Fruit fly (Drosophila melanogaster) whole organism, wandering third instar larva: ENCODE measurements around the gene NijA.

Source experiments
- CG32264 ChIP-seq: fragments of 200-800 bp; sonication (Bioruptor generic); optimal IDR thresholded peaks from 2 replicates; lab custom pipeline; 2016; ENCODE audit warnings: missing biosample characterization, missing genetic modification characterization
- CG9705 ChIP-seq: fragments of 200-800 bp; sonication (Bioruptor generic); optimal IDR thresholded peaks from 2 replicates; lab custom pipeline; 2018; ENCODE audit warnings: missing biosample characterization, mild to moderate bottlenecking, missing genetic modification characterization
- CrebA ChIP-seq: fragments of 200-800 bp; sonication (Bioruptor generic); optimal IDR thresholded peaks from 2 replicates; lab custom pipeline; 2016; ENCODE audit warnings: missing biosample characterization, mild to moderate bottlenecking, missing genetic modification characterization, borderline replicate concordance
- Dfd ChIP-seq: fragments of >200 bp; optimal IDR thresholded peaks from 2 replicates; lab custom pipeline; 2017; ENCODE audit warnings: missing biosample characterization, missing genetic modification characterization
- Dif ChIP-seq: fragments of 200-275, 200-300 bp; sonication (Bioruptor generic); optimal IDR thresholded peaks from 2 replicates; lab custom pipeline; 2018; ENCODE audit warnings: missing biosample characterization, missing genetic modification characterization; ENCODE audit not compliant: partially characterized antibody
- GATAd ChIP-seq: sonication (Bioruptor generic); optimal IDR thresholded peaks from 2 replicates; lab custom pipeline; 2016; ENCODE audit warnings: missing biosample characterization, missing genetic modification characterization
- HLH106 ChIP-seq: fragments of 200-800 bp; optimal IDR thresholded peaks from 3 replicates; lab custom pipeline; 2019; ENCODE audit warnings: missing biosample characterization, mild to moderate bottlenecking, missing genetic modification characterization, moderate library complexity
- Hnf4 ChIP-seq: fragments of 200-800 bp; sonication (Bioruptor generic); optimal IDR thresholded peaks from 2 replicates; lab custom pipeline; 2016; ENCODE audit warnings: missing biosample characterization, mild to moderate bottlenecking, missing genetic modification characterization
- Hr78 ChIP-seq: fragments of >200 bp; optimal IDR thresholded peaks from 2 replicates; lab custom pipeline; 2017; ENCODE audit warnings: missing biosample characterization, missing genetic modification characterization
- Hr83 ChIP-seq: fragments of 200-300 bp; sonication (Bioruptor generic); optimal IDR thresholded peaks from 2 replicates; lab custom pipeline; 2016; ENCODE audit warnings: missing biosample characterization, mild to moderate bottlenecking, missing genetic modification characterization, moderate library complexity; ENCODE audit not compliant: poor library complexity, severe bottlenecking
- Jra ChIP-seq: sonication (Bioruptor generic); optimal IDR thresholded peaks from 2 replicates; lab custom pipeline; 2016; ENCODE audit warnings: missing biosample characterization, missing genetic modification characterization
- OdsH ChIP-seq: fragments of 200-800 bp; sonication (Bioruptor generic); optimal IDR thresholded peaks from 2 replicates; lab custom pipeline; 2016; ENCODE audit warnings: missing biosample characterization, mild to moderate bottlenecking, missing genetic modification characterization
- Rel ChIP-seq, 2 experiments: fragments of 200-800 bp; sonication (Bioruptor generic) in 1 of 2; optimal IDR thresholded peaks; 2 replicates in 1 of 2; 3 replicates in 1 of 2; lab custom pipeline; 2016 to 2019; ENCODE audit warnings: mild to moderate bottlenecking in 2 of 2, missing biosample characterization in 2 of 2, missing genetic modification characterization in 2 of 2, moderate library complexity in 1 of 2
- br ChIP-seq: fragments of 200-800 bp; sonication (Bioruptor generic); optimal IDR thresholded peaks from 2 replicates; lab custom pipeline; 2016; ENCODE audit warnings: missing biosample characterization, missing genetic modification characterization
- brk ChIP-seq: fragments of 200-800 bp; sonication (Bioruptor generic); optimal IDR thresholded peaks from 2 replicates; lab custom pipeline; 2016; ENCODE audit warnings: missing biosample characterization, mild to moderate bottlenecking, missing genetic modification characterization
- dl ChIP-seq, 2 experiments: fragments of 175-275, 200-275 bp in 1 of 2; fragments of 200-275 bp in 1 of 2; sonication (Bioruptor generic); optimal IDR thresholded peaks; lab custom pipeline; 2018; ENCODE audit warnings: mild to moderate bottlenecking in 2 of 2, missing biosample characterization in 2 of 2, missing genetic modification characterization in 2 of 2, moderate library complexity in 2 of 2; ENCODE audit not compliant: partially characterized antibody in 2 of 2, insufficient read depth in 1 of 2
- dmrt93B ChIP-seq: fragments of 200-800 bp; sonication (Bioruptor generic); optimal IDR thresholded peaks from 2 replicates; lab custom pipeline; 2018; ENCODE audit warnings: missing biosample characterization, mild to moderate bottlenecking, missing genetic modification characterization
- dsf ChIP-seq: sonication (Bioruptor generic); optimal IDR thresholded peaks from 2 replicates; lab custom pipeline; 2016; ENCODE audit warnings: missing biosample characterization, missing genetic modification characterization, borderline replicate concordance
- ey ChIP-seq: fragments of 200-800 bp; sonication (Bioruptor generic); optimal IDR thresholded peaks from 2 replicates; lab custom pipeline; 2016; ENCODE audit warnings: missing biosample characterization, missing genetic modification characterization
- foxo ChIP-seq, 2 experiments: fragments of 200-800 bp; sonication (Bioruptor generic); optimal IDR thresholded peaks; 2 replicates in 1 of 2; 3 replicates in 1 of 2; lab custom pipeline; 2016 to 2017; ENCODE audit warnings: missing biosample characterization in 2 of 2, missing genetic modification characterization in 2 of 2
- fru ChIP-seq: fragments of 200-800 bp; sonication (Bioruptor generic); optimal IDR thresholded peaks from 3 replicates; lab custom pipeline; 2016; ENCODE audit warnings: missing biosample characterization, mild to moderate bottlenecking, missing genetic modification characterization
- h ChIP-seq: fragments of 200-800 bp; sonication (Bioruptor generic); optimal IDR thresholded peaks from 3 replicates; lab custom pipeline; 2016; ENCODE audit warnings: missing biosample characterization, mild to moderate bottlenecking, missing genetic modification characterization
- jim ChIP-seq: fragments of 175-275, 200-325 bp; sonication (Bioruptor generic); optimal IDR thresholded peaks from 2 replicates; lab custom pipeline; 2016; ENCODE audit warnings: missing biosample characterization, mild to moderate bottlenecking, missing genetic modification characterization
- pan ChIP-seq: fragments of >200 bp; optimal IDR thresholded peaks from 2 replicates; lab custom pipeline; 2017
- psq ChIP-seq: fragments of 200-800 bp; sonication (Bioruptor generic); optimal IDR thresholded peaks from 3 replicates; lab custom pipeline; 2017; ENCODE audit warnings: missing biosample characterization, mild to moderate bottlenecking, missing genetic modification characterization, moderate library complexity
- rgr ChIP-seq: fragments of 200-800 bp; sonication (Bioruptor generic); optimal IDR thresholded peaks from 3 replicates; lab custom pipeline; 2016; ENCODE audit warnings: missing biosample characterization, mild to moderate bottlenecking, missing genetic modification characterization
- sage ChIP-seq: fragments of 200-800 bp; sonication (Bioruptor generic); optimal IDR thresholded peaks from 2 replicates; lab custom pipeline; 2016; ENCODE audit warnings: missing biosample characterization, mild to moderate bottlenecking, missing genetic modification characterization
- sv ChIP-seq: fragments of 200-800 bp; sonication (Bioruptor generic); optimal IDR thresholded peaks from 3 replicates; lab custom pipeline; 2016; ENCODE audit warnings: missing biosample characterization, missing genetic modification characterization
- tai ChIP-seq: sonication (Bioruptor generic); optimal IDR thresholded peaks from 2 replicates; lab custom pipeline; 2016; ENCODE audit warnings: missing biosample characterization, missing genetic modification characterization
- usp ChIP-seq: fragments of >200 bp; optimal IDR thresholded peaks from 2 replicates; lab custom pipeline; 2017; ENCODE audit warnings: missing biosample characterization, missing genetic modification characterization
- woc ChIP-seq: sonication (Bioruptor generic); optimal IDR thresholded peaks from 2 replicates; lab custom pipeline; 2016; ENCODE audit warnings: missing biosample characterization, mild to moderate bottlenecking, missing genetic modification characterization

NijA gene

DNA sequence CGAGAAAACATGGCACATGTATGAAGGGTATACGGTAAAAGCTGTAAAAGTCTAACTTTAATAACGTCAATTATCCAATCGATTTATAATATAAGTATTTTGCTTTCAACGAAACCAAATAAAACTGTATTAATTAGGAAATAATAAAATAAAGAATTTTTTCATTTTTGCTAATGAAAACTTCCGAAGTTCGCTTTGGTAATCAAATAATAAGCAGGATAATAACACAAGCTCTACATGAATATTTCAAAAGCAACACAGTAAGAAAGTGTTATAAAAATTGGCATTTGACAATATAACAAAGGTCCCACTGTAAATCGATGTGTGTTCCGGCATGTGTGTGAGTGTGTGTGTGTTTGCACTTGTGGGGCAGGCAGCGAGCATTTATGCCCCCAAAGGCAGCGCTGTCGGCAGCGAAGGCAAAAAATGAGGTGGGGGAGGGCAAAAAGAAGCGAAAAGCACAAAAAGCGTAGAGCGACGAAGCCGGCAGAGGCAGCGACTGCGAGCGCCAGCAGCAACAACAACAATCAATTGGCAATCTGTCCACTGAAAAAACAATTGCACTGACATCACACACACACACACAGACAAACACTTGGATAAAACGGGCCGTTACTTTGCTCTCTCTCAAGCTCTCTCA is 39.9 kb upstream of the NijA start:
- TF ChIP-seq OdsH (GFP tag; lab: Kevin White, UChicago) (no peak), CG32264 (GFP tag; lab: Kevin White, UChicago) (no peak), CrebA (GFP tag; lab: Kevin White, UChicago) (no peak), foxo (GFP tag; optimal IDR thresholded peaks at IDR 0.05; lab: Kevin White, UChicago) (peak in 1 of 2 experiments; percentile 26), tai (GFP tag; lab: Kevin White, UChicago) (peak; percentile 27), Hr78 (no peak), brk (GFP tag; lab: Kevin White, UChicago) (no peak), Dif (GFP tag; lab: Kevin White, UChicago) (peak; percentile 67), br (GFP tag; lab: Kevin White, UChicago) (peak; percentile 27), fru (GFP tag; lab: Kevin White, UChicago) (no peak), jim (GFP tag; lab: Kevin White, UChicago) (no peak), rgr (GFP tag; lab: Kevin White, UChicago) (peak; percentile 13), dmrt93B (GFP tag; lab: Kevin White, UChicago) (no peak)

DNA sequence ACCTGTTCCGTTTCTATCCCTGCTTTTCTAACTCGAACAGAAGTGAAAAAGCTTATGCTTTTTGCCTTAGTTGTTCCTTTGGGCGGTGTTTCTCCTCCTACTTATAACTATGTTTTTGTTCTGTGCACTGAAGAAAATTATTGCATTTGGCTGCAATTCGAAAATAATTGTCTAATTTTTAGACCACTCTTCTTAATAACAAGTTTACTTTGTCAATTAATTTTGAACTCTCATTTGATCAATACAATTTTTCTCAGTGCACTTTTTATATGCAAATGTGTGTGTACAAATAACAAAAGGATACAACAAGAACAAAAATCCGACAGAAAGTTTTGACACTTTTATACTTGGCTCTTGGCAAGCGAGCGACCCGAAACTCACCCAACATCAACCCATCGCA is 38.4 kb upstream of the NijA start:
- TF ChIP-seq sage (GFP tag; lab: Kevin White, UChicago) (no peak), brk (GFP tag; lab: Kevin White, UChicago) (no peak), ey (GFP tag; lab: Kevin White, UChicago) (peak; percentile 28), woc (GFP tag; lab: Kevin White, UChicago) (peak; percentile 5), Dfd (GFP tag; lab: Kevin White, UChicago) (no peak), h (GFP tag; lab: Kevin White, UChicago) (peak; percentile 32), pan (lab: Kevin White, UChicago) (no peak), foxo (GFP tag; optimal IDR thresholded peaks at IDR 0.05; lab: Kevin White, UChicago) (peak in 1 of 2 experiments; percentile 38), GATAd (GFP tag; lab: Kevin White, UChicago) (no peak), sv (GFP tag; lab: Kevin White, UChicago) (peak; percentile 8)

DNA sequence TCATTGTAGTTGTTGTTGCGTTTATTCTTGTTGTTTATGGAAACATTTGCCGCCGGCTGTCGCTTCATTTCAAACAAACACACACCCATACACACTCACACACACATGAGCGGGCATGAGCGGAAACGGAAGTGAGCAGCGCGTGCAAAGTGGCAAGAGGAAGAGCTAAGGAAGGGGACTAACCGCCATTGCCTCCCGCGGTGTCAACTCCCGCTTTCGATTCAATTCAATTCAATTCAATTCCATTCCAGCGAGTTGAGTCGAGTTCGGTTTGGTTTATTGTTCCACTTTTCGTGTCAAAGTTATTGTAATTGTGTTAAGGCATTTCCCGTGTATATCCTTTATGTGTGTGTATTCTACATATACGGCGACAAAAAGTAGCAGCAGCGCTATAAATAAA is 37.9 kb upstream of the NijA start:
- TF ChIP-seq GATAd (GFP tag; lab: Kevin White, UChicago) = no peak
- no peak for TF ChIP-seq CrebA (GFP tag; lab: Kevin White, UChicago)
- no peak for TF ChIP-seq CG9705 (GFP tag; lab: Kevin White, UChicago)
- TF ChIP-seq dsf (GFP tag; lab: Kevin White, UChicago) = no peak
- TF ChIP-seq Jra (GFP tag; lab: Kevin White, UChicago) = no peak
- no peak for TF ChIP-seq Hr78
- no peak for TF ChIP-seq Hnf4 (GFP tag; lab: Kevin White, UChicago)
- no peak for TF ChIP-seq dl (GFP tag; optimal IDR thresholded peaks at IDR 0.05; lab: Kevin White, UChicago; ENCODE audit: insufficient read depth in 1 of 2, partially characterized antibody in 2 of 2)
- no peak for TF ChIP-seq Hr83 (GFP tag; lab: Kevin White, UChicago)
- no peak for TF ChIP-seq pan (lab: Kevin White, UChicago)
- no peak for TF ChIP-seq woc (GFP tag; lab: Kevin White, UChicago)
- no peak for TF ChIP-seq fru (GFP tag; lab: Kevin White, UChicago)
- TF ChIP-seq sv (GFP tag; lab: Kevin White, UChicago) = no peak
- TF ChIP-seq usp (GFP tag; lab: Kevin White, UChicago) = no peak
- TF ChIP-seq Dfd (GFP tag; lab: Kevin White, UChicago) = no peak
- TF ChIP-seq Dif (GFP tag; lab: Kevin White, UChicago) = no peak
- no peak for TF ChIP-seq jim (GFP tag; lab: Kevin White, UChicago)

DNA sequence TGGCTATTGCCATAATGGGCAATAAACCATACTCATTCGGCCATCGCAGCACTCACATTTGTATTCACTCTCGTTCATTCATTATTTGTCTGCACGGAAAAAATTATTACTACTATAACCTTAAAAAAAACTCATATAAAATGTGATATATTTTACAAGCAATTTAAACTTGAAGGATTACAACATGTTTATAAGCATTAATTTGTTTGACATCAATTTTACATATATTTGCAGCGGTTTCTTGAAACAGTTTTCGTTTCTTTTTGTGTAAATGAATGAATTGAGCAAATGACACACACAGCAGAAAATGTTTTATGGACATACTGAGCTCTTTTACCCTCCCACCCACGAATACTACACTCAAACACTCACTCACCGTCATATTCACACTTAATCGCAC is 36.8 kb upstream of the NijA start:
- no peak for TF ChIP-seq HLH106
- no peak for TF ChIP-seq Rel (GFP tag; optimal IDR thresholded peaks at IDR 0.05; lab: Kevin White, UChicago)
- TF ChIP-seq Rel (tag; optimal IDR thresholded peaks at IDR 0.05; lab: Kevin White, UChicago) = no peak
- no peak for TF ChIP-seq CrebA (GFP tag; lab: Kevin White, UChicago)
- TF ChIP-seq OdsH (GFP tag; lab: Kevin White, UChicago) = no peak
- no peak for TF ChIP-seq psq (GFP tag; lab: Kevin White, UChicago)
- TF ChIP-seq br (GFP tag; lab: Kevin White, UChicago) = no peak
- no peak for TF ChIP-seq Jra (GFP tag; lab: Kevin White, UChicago)
- TF ChIP-seq dl (GFP tag; optimal IDR thresholded peaks at IDR 0.05; lab: Kevin White, UChicago; ENCODE audit: insufficient read depth in 1 of 2, partially characterized antibody in 2 of 2) = no peak
- TF ChIP-seq Hr78 = no peak
- TF ChIP-seq woc (GFP tag; lab: Kevin White, UChicago) = no peak
- TF ChIP-seq ey (GFP tag; lab: Kevin White, UChicago) = no peak
